Worm (Caenorhabditis elegans) whole organism, L1 larva: ENCODE data around the gene F13C5.5.

Experiments
- C04F5.9 ChIP-seq: sonication (generic microtip); optimal IDR thresholded peaks from 2 replicates; lab custom pipeline; 2016; ENCODE audit warnings: missing genetic modification characterization, missing compliant biosample characterization
- F16B12.6 ChIP-seq: fragments of 150-350 bp; optimal IDR thresholded peaks from 2 replicates; lab custom pipeline; 2014; ENCODE audit warnings: missing biosample characterization, missing genetic modification characterization
- aly-2 ChIP-seq: fragments of 150-350 bp; optimal IDR thresholded peaks from 2 replicates; lab custom pipeline; 2014; ENCODE audit warnings: missing biosample characterization, missing genetic modification characterization
- ama-1 ChIP-seq: fragments of 150-350 bp; optimal IDR thresholded peaks from 2 replicates; lab custom pipeline; 2014
- ceh-63 ChIP-seq: fragments of 200-800 bp; sonication (Bioruptor generic); optimal IDR thresholded peaks from 2 replicates; lab custom pipeline; 2018; ENCODE audit warnings: mild to moderate bottlenecking, missing genetic modification characterization, missing compliant biosample characterization
- ceh-90 ChIP-seq: sonication (generic microtip); optimal IDR thresholded peaks from 2 replicates; lab custom pipeline; 2016; ENCODE audit warnings: missing genetic modification characterization, missing compliant biosample characterization
- elt-2 ChIP-seq: sonication (generic microtip); optimal IDR thresholded peaks from 2 replicates; lab custom pipeline; 2016; ENCODE audit warnings: missing genetic modification characterization, mild to moderate bottlenecking, inconsistent platforms, missing compliant biosample characterization, missing genetic modification reagents
- elt-3 ChIP-seq, 6 experiments: fragments of 150-350 bp in 1 of 6; sonication (generic microtip); optimal IDR thresholded peaks; 2 replicates each; lab custom pipeline; 2017 to 2018; ENCODE audit warnings: missing biosample characterization in 6 of 6, missing genetic modification characterization in 6 of 6, inconsistent platforms in 1 of 6
- fkh-10 ChIP-seq: sonication (generic microtip); optimal IDR thresholded peaks from 2 replicates; lab custom pipeline; 2017; ENCODE audit warnings: missing biosample characterization, missing genetic modification reagents, missing genetic modification characterization
- fos-1 ChIP-seq: fragments of 150-350 bp; optimal IDR thresholded peaks from 2 replicates; lab custom pipeline; 2014; ENCODE audit warnings: missing biosample characterization, missing genetic modification characterization
- hlh-4 ChIP-seq: sonication (generic microtip); optimal IDR thresholded peaks from 2 replicates; lab custom pipeline; 2016; ENCODE audit warnings: mild to moderate bottlenecking, missing genetic modification characterization, missing compliant biosample characterization
- hpl-2 ChIP-seq: fragments of 150-350 bp; optimal IDR thresholded peaks from 2 replicates; lab custom pipeline; 2014; ENCODE audit warnings: missing biosample characterization, missing genetic modification reagents, missing genetic modification characterization
- irx-1 ChIP-seq: sonication (generic microtip); optimal IDR thresholded peaks from 2 replicates; lab custom pipeline; 2016; ENCODE audit warnings: missing genetic modification characterization, missing compliant biosample characterization
- jun-1 ChIP-seq: fragments of 150-350 bp; optimal IDR thresholded peaks from 2 replicates; lab custom pipeline; 2014; ENCODE audit warnings: missing biosample characterization, missing genetic modification reagents, missing genetic modification characterization
- lin-13 ChIP-seq: fragments of 150-350 bp; optimal IDR thresholded peaks from 2 replicates; lab custom pipeline; 2014; ENCODE audit warnings: missing biosample characterization, missing genetic modification reagents, missing genetic modification characterization
- lin-15B ChIP-seq: fragments of 150-350 bp; sonication (generic microtip); optimal IDR thresholded peaks from 3 replicates; lab custom pipeline; 2014; ENCODE audit warnings: missing biosample characterization, missing genetic modification characterization
- lin-35 ChIP-seq, 2 experiments: fragments of 150-350 bp; optimal IDR thresholded peaks; 2 replicates each; lab custom pipeline; 2014; ENCODE audit warnings: missing biosample characterization in 2 of 2, missing genetic modification characterization in 2 of 2, missing genetic modification reagents in 2 of 2
- mab-9 ChIP-seq: fragments of 200-800 bp; sonication (Bioruptor generic); IDR thresholded peaks from 2 replicates; pipeline ENCODE4 v1.3.6; 2022; ENCODE audit warnings: missing genetic modification reagents, missing genetic modification characterization, missing compliant biosample characterization
- mep-1 ChIP-seq: fragments of 150-350 bp; optimal IDR thresholded peaks from 2 replicates; lab custom pipeline; 2014; ENCODE audit warnings: missing biosample characterization, missing genetic modification characterization
- nhr-12 ChIP-seq: sonication (generic microtip); optimal IDR thresholded peaks from 2 replicates; lab custom pipeline; 2017; ENCODE audit warnings: missing biosample characterization, missing genetic modification characterization
- nhr-20 ChIP-seq: sonication (generic microtip); optimal IDR thresholded peaks from 2 replicates; lab custom pipeline; 2016; ENCODE audit warnings: mild to moderate bottlenecking, missing genetic modification characterization, missing compliant biosample characterization
- nhr-28 ChIP-seq: fragments of 150-350 bp; optimal IDR thresholded peaks from 2 replicates; lab custom pipeline; 2014; ENCODE audit warnings: missing biosample characterization, missing genetic modification characterization
- nhr-47 ChIP-seq: sonication (generic microtip); optimal IDR thresholded peaks from 2 replicates; lab custom pipeline; 2016; ENCODE audit warnings: mild to moderate bottlenecking, missing genetic modification characterization, moderate library complexity, missing compliant biosample characterization
- nhr-84 ChIP-seq: sonication (generic microtip); optimal IDR thresholded peaks from 2 replicates; lab custom pipeline; 2017; ENCODE audit warnings: missing biosample characterization, missing genetic modification characterization
- nhr-85 ChIP-seq: sonication (generic microtip); peaks from one replicate; lab custom pipeline; 2016; ENCODE audit warnings: missing genetic modification characterization, inconsistent platforms, missing compliant biosample characterization
- nhr-90 ChIP-seq: sonication (generic microtip); optimal IDR thresholded peaks from 2 replicates; lab custom pipeline; 2016; ENCODE audit warnings: mild to moderate bottlenecking, missing genetic modification characterization, missing compliant biosample characterization; ENCODE audit not compliant: poor library complexity
- pqm-1 ChIP-seq: sonication (generic microtip); optimal IDR thresholded peaks from 3 replicates; lab custom pipeline; 2017; ENCODE audit warnings: missing biosample characterization, missing genetic modification characterization
- skn-1 ChIP-seq: fragments of 150-350 bp; optimal IDR thresholded peaks from 2 replicates; lab custom pipeline; 2014; ENCODE audit warnings: missing biosample characterization, missing genetic modification characterization
- snpc-4 ChIP-seq: fragments of 150-350 bp; optimal IDR thresholded peaks from 2 replicates; lab custom pipeline; 2014; ENCODE audit warnings: missing biosample characterization, missing genetic modification characterization
- sox-4 ChIP-seq: sonication (generic microtip); optimal IDR thresholded peaks from 2 replicates; lab custom pipeline; 2016; ENCODE audit warnings: missing genetic modification characterization, missing compliant biosample characterization
- sptf-1 ChIP-seq: fragments of 150-350 bp; optimal IDR thresholded peaks from 2 replicates; lab custom pipeline; 2014; ENCODE audit warnings: missing biosample characterization, missing genetic modification characterization
- swsn-7 ChIP-seq: sonication (generic microtip); optimal IDR thresholded peaks from 2 replicates; lab custom pipeline; 2016; ENCODE audit warnings: missing genetic modification characterization, missing compliant biosample characterization
- tbx-2 ChIP-seq: sonication (generic microtip); optimal IDR thresholded peaks from 2 replicates; lab custom pipeline; 2016; ENCODE audit warnings: missing genetic modification characterization, missing compliant biosample characterization
- unc-30 ChIP-seq: sonication (generic microtip); optimal IDR thresholded peaks from 2 replicates; lab custom pipeline; 2017; ENCODE audit warnings: missing biosample characterization, missing genetic modification characterization
- unc-62 ChIP-seq: fragments of 150-350 bp; optimal IDR thresholded peaks from 2 replicates; lab custom pipeline; 2014; ENCODE audit warnings: missing biosample characterization, missing genetic modification reagents, missing genetic modification characterization
- vab-15 ChIP-seq: sonication (generic microtip); optimal IDR thresholded peaks from 2 replicates; lab custom pipeline; 2017; ENCODE audit warnings: missing genotype, mild to moderate bottlenecking, missing genetic modification characterization, missing compliant biosample characterization

Gene F13C5.5

DNA sequence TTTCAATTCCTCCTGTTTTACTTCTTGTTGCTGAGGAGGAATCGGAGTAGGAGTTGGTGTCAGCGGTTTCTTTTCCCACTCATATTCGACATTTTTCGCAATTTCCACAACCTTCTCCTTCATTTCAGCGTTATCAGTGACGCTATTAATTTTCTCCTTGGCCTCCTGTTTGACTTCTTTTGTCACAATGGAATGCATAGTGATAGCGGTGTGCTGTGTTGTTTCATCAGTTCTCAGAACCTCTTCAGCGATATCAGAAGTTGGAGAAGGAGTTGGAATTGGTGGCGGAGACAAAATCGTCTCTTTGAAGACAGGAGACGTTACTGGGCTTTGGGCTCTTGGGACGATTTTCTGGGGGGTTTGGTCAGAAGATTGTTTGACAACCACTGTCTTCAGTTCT is 38.2 kb upstream of the F13C5.5 start:
- TF ChIP-seq elt-2 (tag; lab: Kevin White, UChicago) (peak; percentile 19), unc-62 (GFP tag; lab: Kevin White, UChicago) (no peak)

DNA sequence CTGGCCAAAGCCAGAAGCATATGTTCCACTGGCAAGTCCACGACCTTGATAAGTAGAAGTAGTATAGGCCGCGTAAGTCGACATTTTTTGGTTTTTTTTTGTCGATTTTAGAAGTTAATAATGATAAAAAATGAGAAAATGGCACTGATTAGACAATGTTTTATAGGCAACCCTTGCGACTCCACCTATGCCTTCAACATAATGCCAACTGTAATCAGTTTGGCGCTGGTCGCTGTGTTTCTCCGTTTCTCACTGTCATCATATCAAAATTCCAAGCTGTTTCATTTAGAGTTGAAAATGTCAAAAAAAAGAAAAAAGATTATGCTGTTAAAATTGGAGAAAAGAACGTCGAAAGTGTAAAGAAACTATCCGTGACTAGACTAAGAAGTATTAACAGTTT is 37.3 kb upstream of the F13C5.5 start:
- TF ChIP-seq elt-2 (tag; lab: Kevin White, UChicago) (peak; percentile 73), lin-35 (GFP tag; optimal IDR thresholded peaks at IDR 0.05; lab: Kevin White, UChicago) (peak in 1 of 2 experiments; percentile 11), nhr-90 (tag; lab: Kevin White, UChicago) (peak; percentile 19), hpl-2 (GFP tag; lab: Kevin White, UChicago) (no peak), lin-13 (no peak)

DNA sequence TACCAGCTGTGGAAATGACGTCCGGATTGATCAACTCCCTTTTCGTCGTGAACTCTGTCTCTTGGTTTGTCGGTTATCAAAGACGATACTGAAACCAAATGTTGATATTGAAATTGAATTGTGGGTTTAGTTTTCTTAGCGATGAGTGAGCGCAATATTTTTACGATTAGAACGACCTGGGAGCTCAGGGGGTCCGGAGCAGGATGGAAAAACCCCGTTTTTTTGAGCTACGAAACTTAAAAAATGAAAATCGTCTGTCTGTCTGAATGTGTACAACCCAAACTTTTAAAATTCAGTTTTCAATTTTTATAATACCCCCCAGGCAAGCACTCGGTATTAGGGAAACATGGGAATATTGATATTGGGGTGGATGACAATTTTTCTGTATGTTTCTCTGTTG is 34.5 kb upstream of the F13C5.5 start:
- TF ChIP-seq skn-1 (tag; lab: Kevin White, UChicago): no peak
- no peak for TF ChIP-seq lin-15B (tag; lab: Kevin White, UChicago)
- no peak for TF ChIP-seq snpc-4 (tag; lab: Kevin White, UChicago)
- TF ChIP-seq ceh-63 (GFP tag; lab: Kevin White, UChicago): no peak
- no peak for TF ChIP-seq sox-4 (tag; lab: Kevin White, UChicago)
- no peak for TF ChIP-seq nhr-47 (tag; lab: Kevin White, UChicago)
- TF ChIP-seq C04F5.9 (tag; lab: Kevin White, UChicago): no peak
- TF ChIP-seq nhr-84 (tag; lab: Kevin White, UChicago): no peak
- no peak for TF ChIP-seq elt-3 (tag; optimal IDR thresholded peaks at IDR 0.05; lab: Kevin White, UChicago)
- TF ChIP-seq jun-1: no peak
- no peak for TF ChIP-seq F16B12.6
- no peak for TF ChIP-seq nhr-12
- TF ChIP-seq ama-1: no peak
- TF ChIP-seq swsn-7: no peak
- TF ChIP-seq unc-30 (tag; lab: Kevin White, UChicago): no peak
- no peak for TF ChIP-seq mab-9

DNA sequence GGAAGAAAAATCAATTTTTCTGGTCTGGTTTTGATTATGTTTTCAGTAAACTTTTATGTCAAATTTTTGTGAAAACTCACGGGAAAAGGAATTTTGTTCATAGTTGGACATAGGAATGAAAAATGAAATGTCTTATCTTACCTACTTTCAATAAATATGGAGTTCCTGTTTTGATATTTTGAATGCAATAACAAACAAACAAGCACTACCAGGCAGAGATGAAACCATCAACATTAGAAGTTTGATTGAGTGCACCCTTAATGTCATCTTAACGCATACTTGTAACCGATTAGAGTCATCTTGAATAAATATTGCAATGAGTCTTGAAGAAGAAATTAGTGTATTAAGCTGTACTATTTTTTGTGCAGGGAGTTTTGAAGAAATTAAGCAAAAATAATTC is 33.1 kb upstream of the F13C5.5 start, which contains the start of gene M6.11:
TSS of gene M6.11 (minus strand) at position 101 of the 400 bp plus-strand sequence.
- TF ChIP-seq fos-1 (no peak), nhr-90 (tag; lab: Kevin White, UChicago) (no peak), pqm-1 (tag; lab: Kevin White, UChicago) (no peak), irx-1 (tag; lab: Kevin White, UChicago) (no peak), aly-2 (tag; lab: Kevin White, UChicago) (no peak), fkh-10 (GFP tag; lab: Kevin White, UChicago) (no peak), nhr-85 (tag; lab: Kevin White, UChicago) (no peak), nhr-47 (tag; lab: Kevin White, UChicago) (no peak), skn-1 (tag; lab: Kevin White, UChicago) (no peak), unc-62 (GFP tag; lab: Kevin White, UChicago) (no peak), unc-30 (tag; lab: Kevin White, UChicago) (no peak), nhr-28 (no peak), sptf-1 (no peak), lin-35 (GFP tag; optimal IDR thresholded peaks at IDR 0.05; lab: Kevin White, UChicago) (no peak), C04F5.9 (tag; lab: Kevin White, UChicago) (no peak)

DNA sequence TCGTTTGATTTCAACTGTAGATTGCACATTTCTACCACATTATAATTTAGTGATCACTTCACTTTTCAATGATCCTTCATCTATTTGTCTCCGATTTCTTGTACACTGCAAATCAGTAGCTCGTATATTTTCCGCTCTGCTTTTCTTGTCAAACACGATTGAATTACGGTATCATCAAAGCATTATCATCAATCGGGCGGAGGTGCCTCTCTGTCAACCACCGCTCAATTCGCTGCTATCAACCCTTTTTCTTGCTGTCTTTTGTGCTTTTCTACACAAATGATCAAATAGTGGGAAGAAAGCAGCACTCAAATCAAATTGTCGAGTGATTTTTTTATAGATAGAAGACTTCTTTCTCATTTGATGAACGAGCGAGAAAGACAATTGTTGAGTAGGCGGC is 29.3 kb upstream of the F13C5.5 start:
- TF ChIP-seq tbx-2 (tag; lab: Kevin White, UChicago) (peak; percentile 47), elt-2 (tag; lab: Kevin White, UChicago) (peak; percentile 14), mep-1 (tag; lab: Kevin White, UChicago) (no peak)

DNA sequence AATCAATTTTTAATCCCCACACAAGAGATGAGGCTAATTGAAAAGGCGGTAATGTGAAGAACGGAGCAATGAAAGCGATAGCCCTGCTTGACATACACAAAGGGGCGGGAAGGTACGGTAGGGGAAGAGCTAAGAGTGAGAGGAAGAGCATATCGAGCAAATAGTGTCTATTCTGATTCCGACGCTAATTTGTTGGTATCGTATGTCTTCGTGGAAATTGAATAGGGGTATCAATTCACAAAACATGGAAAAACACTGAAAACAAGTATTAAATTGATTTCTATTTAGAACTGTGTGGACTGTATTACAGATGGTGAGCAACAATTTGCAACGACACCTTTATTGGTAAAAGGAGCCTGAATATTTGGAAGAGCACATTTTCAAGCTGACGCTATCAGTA is 28.6 kb upstream of the F13C5.5 start, which contains the start of gene pha-2:
TSS of gene pha-2 (minus strand) at position 101 of the 400 bp plus-strand sequence.
- TF ChIP-seq nhr-20 (tag; lab: Kevin White, UChicago) (no peak), nhr-28 (no peak), hlh-4 (tag; lab: Kevin White, UChicago) (no peak), vab-15 (tag; lab: Kevin White, UChicago) (no peak), ceh-90 (no peak), skn-1 (tag; lab: Kevin White, UChicago) (no peak), nhr-90 (tag; lab: Kevin White, UChicago) (no peak), mep-1 (tag; lab: Kevin White, UChicago) (no peak)
